Fruit fly (Drosophila melanogaster) whole organism, prepupa: ENCODE data around the gene caz.

Source experiments
- CG11902 ChIP-seq: fragments of 200-800 bp; sonication (Bioruptor generic); optimal IDR thresholded peaks from 3 replicates; lab custom pipeline; 2016; ENCODE audit warnings: missing biosample characterization, missing genetic modification characterization
- CG32006 ChIP-seq: fragments of 200-800 bp; sonication (Bioruptor generic); optimal IDR thresholded peaks from 3 replicates; lab custom pipeline; 2017; ENCODE audit warnings: missing biosample characterization, mild to moderate bottlenecking, missing genetic modification characterization
- CG34406 ChIP-seq: fragments of 200-800 bp; sonication (Bioruptor generic); optimal IDR thresholded peaks from 3 replicates; lab custom pipeline; 2016; ENCODE audit warnings: missing biosample characterization, missing genetic modification characterization
- CG6276 ChIP-seq: fragments of 200-800 bp; sonication (Bioruptor generic); optimal IDR thresholded peaks from 2 replicates; lab custom pipeline; 2017; ENCODE audit warnings: missing biosample characterization, mild to moderate bottlenecking, missing genetic modification characterization
- Sox102F ChIP-seq: fragments of 200-800 bp; sonication (Bioruptor generic); optimal IDR thresholded peaks from 2 replicates; lab custom pipeline; 2016; ENCODE audit warnings: missing biosample characterization, mild to moderate bottlenecking, missing genetic modification characterization
- achi ChIP-seq: fragments of 200-800 bp; sonication (Bioruptor generic); optimal IDR thresholded peaks from 3 replicates; lab custom pipeline; 2016; ENCODE audit warnings: missing biosample characterization, missing genetic modification characterization
- salr ChIP-seq, 2 experiments: fragments of 200-800 bp; sonication (Bioruptor generic); optimal IDR thresholded peaks; 3 replicates each; lab custom pipeline; 2016 to 2018; ENCODE audit warnings: missing biosample characterization in 2 of 2, missing genetic modification characterization in 2 of 2, mild to moderate bottlenecking in 1 of 2

dm6 chrX:16263415-16263814, 25.2 kb upstream of the caz start:
- TF ChIP-seq CG34406 (GFP tag; lab: Kevin White, UChicago) (peak; percentile 56), CG32006 (GFP tag; lab: Kevin White, UChicago) (peak; percentile 55), CG11902 (GFP tag; lab: Kevin White, UChicago) (peak; percentile 38), salr (GFP tag; optimal IDR thresholded peaks at IDR 0.05; lab: Kevin White, UChicago) (peak in 1 of 2 experiments; percentile 6), Sox102F (GFP tag; lab: Kevin White, UChicago) (peak; percentile 60), CG6276 (GFP tag; lab: Kevin White, UChicago) (no peak), achi (GFP tag; lab: Kevin White, UChicago) (peak; percentile 60)
